Fruit fly (Drosophila melanogaster) whole organism, wandering third instar larva: ENCODE data around the gene corto.

ENCODE experiments used
- Abd-B ChIP-seq: fragments of >200 bp; optimal IDR thresholded peaks from 2 replicates; lab custom pipeline; 2017; ENCODE audit warnings: missing biosample characterization, missing genetic modification characterization
- CG32264 ChIP-seq: fragments of 200-800 bp; sonication (Bioruptor generic); optimal IDR thresholded peaks from 2 replicates; lab custom pipeline; 2016; ENCODE audit warnings: missing biosample characterization, missing genetic modification characterization
- CG9705 ChIP-seq: fragments of 200-800 bp; sonication (Bioruptor generic); optimal IDR thresholded peaks from 2 replicates; lab custom pipeline; 2018; ENCODE audit warnings: missing biosample characterization, mild to moderate bottlenecking, missing genetic modification characterization
- CrebA ChIP-seq: fragments of 200-800 bp; sonication (Bioruptor generic); optimal IDR thresholded peaks from 2 replicates; lab custom pipeline; 2016; ENCODE audit warnings: missing biosample characterization, mild to moderate bottlenecking, missing genetic modification characterization, borderline replicate concordance
- Dfd ChIP-seq: fragments of >200 bp; optimal IDR thresholded peaks from 2 replicates; lab custom pipeline; 2017; ENCODE audit warnings: missing biosample characterization, missing genetic modification characterization
- Dif ChIP-seq: fragments of 200-275, 200-300 bp; sonication (Bioruptor generic); optimal IDR thresholded peaks from 2 replicates; lab custom pipeline; 2018; ENCODE audit warnings: missing biosample characterization, missing genetic modification characterization; ENCODE audit not compliant: partially characterized antibody
- GATAd ChIP-seq: sonication (Bioruptor generic); optimal IDR thresholded peaks from 2 replicates; lab custom pipeline; 2016; ENCODE audit warnings: missing biosample characterization, missing genetic modification characterization
- HLH106 ChIP-seq: fragments of 200-800 bp; optimal IDR thresholded peaks from 3 replicates; lab custom pipeline; 2019; ENCODE audit warnings: missing biosample characterization, mild to moderate bottlenecking, missing genetic modification characterization, moderate library complexity
- Hnf4 ChIP-seq: fragments of 200-800 bp; sonication (Bioruptor generic); optimal IDR thresholded peaks from 2 replicates; lab custom pipeline; 2016; ENCODE audit warnings: missing biosample characterization, mild to moderate bottlenecking, missing genetic modification characterization
- Hr78 ChIP-seq: fragments of >200 bp; optimal IDR thresholded peaks from 2 replicates; lab custom pipeline; 2017; ENCODE audit warnings: missing biosample characterization, missing genetic modification characterization
- Hr83 ChIP-seq: fragments of 200-300 bp; sonication (Bioruptor generic); optimal IDR thresholded peaks from 2 replicates; lab custom pipeline; 2016; ENCODE audit warnings: missing biosample characterization, mild to moderate bottlenecking, missing genetic modification characterization, moderate library complexity; ENCODE audit not compliant: poor library complexity, severe bottlenecking
- Jra ChIP-seq: sonication (Bioruptor generic); optimal IDR thresholded peaks from 2 replicates; lab custom pipeline; 2016; ENCODE audit warnings: missing biosample characterization, missing genetic modification characterization
- Mio ChIP-seq: sonication (Bioruptor generic); optimal IDR thresholded peaks from 2 replicates; lab custom pipeline; 2016; ENCODE audit warnings: missing biosample characterization, missing genetic modification characterization
- Myc ChIP-seq: fragments of >200 bp; optimal IDR thresholded peaks from 2 replicates; lab custom pipeline; 2017
- N ChIP-seq: fragments of >200 bp; optimal IDR thresholded peaks from 2 replicates; lab custom pipeline; 2018; ENCODE audit warnings: missing biosample characterization, missing external identifiers, missing genetic modification characterization
- OdsH ChIP-seq: fragments of 200-800 bp; sonication (Bioruptor generic); optimal IDR thresholded peaks from 2 replicates; lab custom pipeline; 2016; ENCODE audit warnings: missing biosample characterization, mild to moderate bottlenecking, missing genetic modification characterization
- Rel ChIP-seq, 2 experiments: fragments of 200-800 bp; sonication (Bioruptor generic) in 1 of 2; optimal IDR thresholded peaks; 2 replicates in 1 of 2; 3 replicates in 1 of 2; lab custom pipeline; 2016 to 2019; ENCODE audit warnings: mild to moderate bottlenecking in 2 of 2, missing biosample characterization in 2 of 2, missing genetic modification characterization in 2 of 2, moderate library complexity in 1 of 2
- Sp1 ChIP-seq: fragments of 200-800 bp; sonication (Bioruptor generic); optimal IDR thresholded peaks from 3 replicates; lab custom pipeline; 2019; ENCODE audit warnings: missing biosample characterization, mild to moderate bottlenecking, missing genetic modification characterization, moderate library complexity
- Vsx2 ChIP-seq: fragments of 200-300, 225-300 bp; sonication (Bioruptor generic); optimal IDR thresholded peaks from 2 replicates; lab custom pipeline; 2018; ENCODE audit warnings: missing biosample characterization, missing genetic modification characterization; ENCODE audit not compliant: partially characterized antibody
- br ChIP-seq: fragments of 200-800 bp; sonication (Bioruptor generic); optimal IDR thresholded peaks from 2 replicates; lab custom pipeline; 2016; ENCODE audit warnings: missing biosample characterization, missing genetic modification characterization
- brk ChIP-seq: fragments of 200-800 bp; sonication (Bioruptor generic); optimal IDR thresholded peaks from 2 replicates; lab custom pipeline; 2016; ENCODE audit warnings: missing biosample characterization, mild to moderate bottlenecking, missing genetic modification characterization
- dl ChIP-seq, 2 experiments: fragments of 175-275, 200-275 bp in 1 of 2; fragments of 200-275 bp in 1 of 2; sonication (Bioruptor generic); optimal IDR thresholded peaks; lab custom pipeline; 2018; ENCODE audit warnings: mild to moderate bottlenecking in 2 of 2, missing biosample characterization in 2 of 2, missing genetic modification characterization in 2 of 2, moderate library complexity in 2 of 2; ENCODE audit not compliant: partially characterized antibody in 2 of 2, insufficient read depth in 1 of 2
- dmrt93B ChIP-seq: fragments of 200-800 bp; sonication (Bioruptor generic); optimal IDR thresholded peaks from 2 replicates; lab custom pipeline; 2018; ENCODE audit warnings: missing biosample characterization, mild to moderate bottlenecking, missing genetic modification characterization
- dsf ChIP-seq: sonication (Bioruptor generic); optimal IDR thresholded peaks from 2 replicates; lab custom pipeline; 2016; ENCODE audit warnings: missing biosample characterization, missing genetic modification characterization, borderline replicate concordance
- ey ChIP-seq: fragments of 200-800 bp; sonication (Bioruptor generic); optimal IDR thresholded peaks from 2 replicates; lab custom pipeline; 2016; ENCODE audit warnings: missing biosample characterization, missing genetic modification characterization
- foxo ChIP-seq, 2 experiments: fragments of 200-800 bp; sonication (Bioruptor generic); optimal IDR thresholded peaks; 2 replicates in 1 of 2; 3 replicates in 1 of 2; lab custom pipeline; 2016 to 2017; ENCODE audit warnings: missing biosample characterization in 2 of 2, missing genetic modification characterization in 2 of 2
- fru ChIP-seq: fragments of 200-800 bp; sonication (Bioruptor generic); optimal IDR thresholded peaks from 3 replicates; lab custom pipeline; 2016; ENCODE audit warnings: missing biosample characterization, mild to moderate bottlenecking, missing genetic modification characterization
- h ChIP-seq: fragments of 200-800 bp; sonication (Bioruptor generic); optimal IDR thresholded peaks from 3 replicates; lab custom pipeline; 2016; ENCODE audit warnings: missing biosample characterization, mild to moderate bottlenecking, missing genetic modification characterization
- jim ChIP-seq: fragments of 175-275, 200-325 bp; sonication (Bioruptor generic); optimal IDR thresholded peaks from 2 replicates; lab custom pipeline; 2016; ENCODE audit warnings: missing biosample characterization, mild to moderate bottlenecking, missing genetic modification characterization
- lola ChIP-seq: fragments of >200 bp; optimal IDR thresholded peaks from 2 replicates; lab custom pipeline; 2017; ENCODE audit warnings: missing biosample characterization, missing genetic modification characterization
- pan ChIP-seq: fragments of >200 bp; optimal IDR thresholded peaks from 2 replicates; lab custom pipeline; 2017
- psq ChIP-seq: fragments of 200-800 bp; sonication (Bioruptor generic); optimal IDR thresholded peaks from 3 replicates; lab custom pipeline; 2017; ENCODE audit warnings: missing biosample characterization, mild to moderate bottlenecking, missing genetic modification characterization, moderate library complexity
- rgr ChIP-seq: fragments of 200-800 bp; sonication (Bioruptor generic); optimal IDR thresholded peaks from 3 replicates; lab custom pipeline; 2016; ENCODE audit warnings: missing biosample characterization, mild to moderate bottlenecking, missing genetic modification characterization
- sage ChIP-seq: fragments of 200-800 bp; sonication (Bioruptor generic); optimal IDR thresholded peaks from 2 replicates; lab custom pipeline; 2016; ENCODE audit warnings: missing biosample characterization, mild to moderate bottlenecking, missing genetic modification characterization
- sv ChIP-seq: fragments of 200-800 bp; sonication (Bioruptor generic); optimal IDR thresholded peaks from 3 replicates; lab custom pipeline; 2016; ENCODE audit warnings: missing biosample characterization, missing genetic modification characterization
- tai ChIP-seq: sonication (Bioruptor generic); optimal IDR thresholded peaks from 2 replicates; lab custom pipeline; 2016; ENCODE audit warnings: missing biosample characterization, missing genetic modification characterization
- usp ChIP-seq: fragments of >200 bp; optimal IDR thresholded peaks from 2 replicates; lab custom pipeline; 2017; ENCODE audit warnings: missing biosample characterization, missing genetic modification characterization
- woc ChIP-seq: sonication (Bioruptor generic); optimal IDR thresholded peaks from 2 replicates; lab custom pipeline; 2016; ENCODE audit warnings: missing biosample characterization, mild to moderate bottlenecking, missing genetic modification characterization

Gene corto

DNA sequence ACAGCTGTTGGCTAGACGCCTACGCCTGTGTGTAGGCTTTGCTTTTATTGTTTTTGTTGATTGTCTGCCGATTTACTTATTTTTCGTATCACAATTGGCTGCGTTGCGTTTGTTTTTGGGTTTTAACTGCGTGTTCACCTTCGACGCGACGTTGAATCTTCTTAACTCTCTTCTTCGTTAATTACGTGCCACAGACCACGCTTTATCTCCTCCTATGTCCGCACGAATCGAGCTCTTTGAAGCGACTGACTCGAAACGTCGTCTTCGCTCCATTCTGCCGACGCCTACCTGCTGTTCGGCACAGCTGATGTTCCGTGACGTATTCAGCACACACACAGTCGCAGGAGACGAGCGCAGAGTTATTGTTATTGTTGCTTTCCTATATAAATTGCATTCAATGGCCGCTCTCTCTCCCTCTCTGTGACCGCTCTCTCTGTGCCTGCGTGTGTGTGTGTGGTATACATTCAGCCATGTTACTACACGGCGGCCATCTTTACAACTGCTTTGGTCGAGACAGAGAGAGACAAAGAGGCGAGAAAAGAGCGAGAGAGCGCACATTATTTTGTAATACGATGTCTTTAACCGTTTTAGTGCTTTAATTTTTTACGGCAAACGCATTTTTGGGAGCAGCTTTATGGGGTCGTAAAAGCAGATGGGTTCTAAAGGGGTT lies at the start of gene corto:
Gene corto, minus strand, starts transcription at position 251 of the 670 bp plus-strand sequence.
- TF ChIP-seq OdsH (GFP tag; lab: Kevin White, UChicago), result peak; percentile 48
- TF ChIP-seq dl (GFP tag; optimal IDR thresholded peaks at IDR 0.05; lab: Kevin White, UChicago; ENCODE audit: insufficient read depth in 1 of 2, partially characterized antibody in 2 of 2), result peak; percentile 93 to 97
- TF ChIP-seq brk, result peak; percentile 62
- peak; percentile 20 for TF ChIP-seq N
- TF ChIP-seq Sp1, result peak; percentile 48
- TF ChIP-seq h (GFP tag; lab: Kevin White, UChicago), result peak; percentile 47
- TF ChIP-seq foxo (GFP tag; optimal IDR thresholded peaks at IDR 0.05; lab: Kevin White, UChicago), result peak in 1 of 2 experiments; percentile 40
- peak; percentile 97 for TF ChIP-seq Dif (GFP tag; lab: Kevin White, UChicago)
- TF ChIP-seq fru (GFP tag; lab: Kevin White, UChicago), result peak; percentile 47
- TF ChIP-seq GATAd, result no peak
- peak; percentile 68 for TF ChIP-seq Hr83
- TF ChIP-seq Myc (lab: Kevin White, UChicago), result no peak
- TF ChIP-seq CG9705 (GFP tag; lab: Kevin White, UChicago), result no peak
- TF ChIP-seq Rel (GFP tag; optimal IDR thresholded peaks at IDR 0.05; lab: Kevin White, UChicago), result peak; percentile 28
- TF ChIP-seq Rel (tag; optimal IDR thresholded peaks at IDR 0.05; lab: Kevin White, UChicago), result peak; percentile 70
- TF ChIP-seq br, result peak; percentile 41
- TF ChIP-seq sage (GFP tag; lab: Kevin White, UChicago), result peak; percentile 13
- TF ChIP-seq Jra (GFP tag; lab: Kevin White, UChicago), result peak; percentile 59
- TF ChIP-seq Abd-B (GFP tag; lab: Kevin White, UChicago), result no peak
- TF ChIP-seq rgr (GFP tag; lab: Kevin White, UChicago), result peak; percentile 57
- no peak for TF ChIP-seq tai
- TF ChIP-seq jim (GFP tag; lab: Kevin White, UChicago), result peak; percentile 47
- TF ChIP-seq Hnf4, result no peak
- peak; percentile 21 for TF ChIP-seq CrebA
- TF ChIP-seq Vsx2 (GFP tag; lab: Kevin White, UChicago), result peak; percentile 91

DNA sequence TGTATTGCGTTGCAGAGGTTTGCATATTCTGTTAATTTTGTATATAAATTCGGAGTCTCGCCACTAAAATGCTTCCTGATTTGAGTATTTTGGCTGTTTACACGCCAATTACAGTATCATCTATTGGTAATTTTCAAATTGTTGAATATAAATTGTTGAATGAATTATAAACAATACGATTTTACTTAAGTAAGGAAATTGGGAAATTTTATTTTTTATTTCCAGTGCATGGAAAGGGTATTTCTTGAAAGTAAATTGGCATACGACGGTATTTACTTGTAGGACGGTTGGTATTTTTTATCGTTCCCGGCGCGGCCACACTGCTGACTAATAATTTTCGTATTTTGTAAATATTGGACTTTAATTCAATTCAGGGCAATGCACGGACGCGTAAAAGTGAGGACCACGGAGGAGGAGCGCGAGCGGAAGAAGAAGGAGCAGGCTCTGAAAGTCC lies 40.9 kb upstream of the corto start, which contains the start of gene RabGGTa:
Gene RabGGTa, plus strand, starts transcription at position 298 of the 454 bp plus-strand sequence.
- TF ChIP-seq sage (GFP tag; lab: Kevin White, UChicago) (no peak), tai (peak; percentile 40), OdsH (GFP tag; lab: Kevin White, UChicago) (peak; percentile 33), Vsx2 (GFP tag; lab: Kevin White, UChicago) (no peak), Hnf4 (no peak), h (GFP tag; lab: Kevin White, UChicago) (peak; percentile 51), woc (GFP tag; lab: Kevin White, UChicago) (peak; percentile 24), foxo (GFP tag; optimal IDR thresholded peaks at IDR 0.05; lab: Kevin White, UChicago) (peak in 1 of 2 experiments; percentile 51), jim (GFP tag; lab: Kevin White, UChicago) (no peak), dl (GFP tag; optimal IDR thresholded peaks at IDR 0.05; lab: Kevin White, UChicago; ENCODE audit: insufficient read depth in 1 of 2, partially characterized antibody in 2 of 2) (no peak), Hr78 (GFP tag; lab: Kevin White, UChicago) (no peak), br (peak; percentile 35), HLH106 (tag; lab: Kevin White, UChicago) (peak; percentile 68), usp (GFP tag; lab: Kevin White, UChicago) (no peak), CG9705 (GFP tag; lab: Kevin White, UChicago) (peak; percentile 11), Dif (GFP tag; lab: Kevin White, UChicago) (no peak), ey (GFP tag; lab: Kevin White, UChicago) (peak; percentile 45), Mio (no peak), brk (no peak), fru (GFP tag; lab: Kevin White, UChicago) (peak; percentile 66), Jra (GFP tag; lab: Kevin White, UChicago) (peak; percentile 53), lola (no peak), CG32264 (no peak), Sp1 (peak; percentile 54), dsf (GFP tag; lab: Kevin White, UChicago) (no peak), psq (GFP tag; lab: Kevin White, UChicago) (no peak), rgr (GFP tag; lab: Kevin White, UChicago) (peak; percentile 40), N (no peak), Abd-B (GFP tag; lab: Kevin White, UChicago) (no peak), sv (GFP tag; lab: Kevin White, UChicago) (no peak), Hr83 (no peak), Rel (GFP tag; optimal IDR thresholded peaks at IDR 0.05; lab: Kevin White, UChicago) (no peak), Rel (tag; optimal IDR thresholded peaks at IDR 0.05; lab: Kevin White, UChicago) (no peak), dmrt93B (GFP tag; lab: Kevin White, UChicago) (peak; percentile 22), GATAd (peak; percentile 25), CrebA (no peak), Myc (lab: Kevin White, UChicago) (no peak), Dfd (GFP tag; lab: Kevin White, UChicago) (no peak), pan (no peak)
